Worm (Caenorhabditis elegans): Measurements from ENCODE around the gene R01E6.5.

ce11 chrX:13530015-13530778, 6.7 kb upstream of the R01E6.5 start:
- TF ChIP-seq pes-1 (GFP tag; IDR thresholded peaks at IDR 0.05) (no peak), scrt-1 (GFP tag; IDR thresholded peaks at IDR 0.05) (no peak), ceh-13 (GFP tag; optimal IDR thresholded peaks at IDR 0.05) (no peak), aly-1 (tag; optimal IDR thresholded peaks at IDR 0.05) (no peak), flt-1 (GFP tag; IDR thresholded peaks at IDR 0.05) (no peak), ceh-36 (tag; optimal IDR thresholded peaks at IDR 0.05) (no peak), ama-1 (optimal IDR thresholded peaks at IDR 0.05) (no peak), tra-4 (tag; optimal IDR thresholded peaks at IDR 0.05) (no peak), B0310.2 (tag; optimal IDR thresholded peaks at IDR 0.05) (no peak), hmg-4 (GFP tag; optimal IDR thresholded peaks at IDR 0.05) (no peak), tbx-37 (GFP tag; conservative IDR thresholded peaks at IDR 0.05) (no peak), sea-1 (GFP tag; conservative IDR thresholded peaks at IDR 0.05) (no peak), ets-7 (tag; optimal IDR thresholded peaks at IDR 0.05) (no peak), hmbx-1 (tag; optimal IDR thresholded peaks at IDR 0.05) (no peak)

Data from whole organism, early embryonic.